Fruit fly (Drosophila melanogaster): ENCODE measurements around the gene CBP.

Gene CBP

DNA sequence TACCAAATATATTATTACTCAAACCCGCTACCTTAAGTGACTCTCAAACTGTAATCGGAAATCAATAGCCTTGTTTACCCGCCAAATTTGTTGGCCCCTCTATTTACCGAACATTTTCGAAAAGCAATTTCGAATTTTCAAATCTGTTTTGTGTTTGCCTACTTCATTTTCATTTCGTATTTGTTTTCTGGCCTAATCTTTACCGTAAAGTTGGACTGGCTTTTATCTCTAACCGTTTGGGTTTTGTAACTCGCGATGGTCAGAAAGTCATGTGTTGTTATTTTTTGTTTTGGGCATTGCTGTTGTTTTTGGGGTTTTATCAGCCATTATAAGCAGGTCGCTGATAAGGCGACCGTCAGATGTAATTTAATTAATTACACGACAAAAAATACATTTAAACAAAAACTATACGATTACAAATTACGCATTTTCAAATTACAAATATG is 3.8 kb upstream of the CBP start:
- TF ChIP-seq cnc (optimal IDR thresholded peaks at IDR 0.05): no peak
- TF ChIP-seq Mnt (GFP tag; optimal IDR thresholded peaks at IDR 0.05): no peak
- TF ChIP-seq Hr96 (GFP tag; optimal IDR thresholded peaks at IDR 0.05): no peak
- TF ChIP-seq toe (GFP tag; optimal IDR thresholded peaks at IDR 0.05): no peak
- no peak for TF ChIP-seq CG7045 (GFP tag; optimal IDR thresholded peaks at IDR 0.05)
- no peak for TF ChIP-seq CG12768 (GFP tag; optimal IDR thresholded peaks at IDR 0.05)
- no peak for TF ChIP-seq CG1620 (GFP tag; optimal IDR thresholded peaks at IDR 0.05)
- no peak for TF ChIP-seq cic (GFP tag; optimal IDR thresholded peaks at IDR 0.05)

DNA sequence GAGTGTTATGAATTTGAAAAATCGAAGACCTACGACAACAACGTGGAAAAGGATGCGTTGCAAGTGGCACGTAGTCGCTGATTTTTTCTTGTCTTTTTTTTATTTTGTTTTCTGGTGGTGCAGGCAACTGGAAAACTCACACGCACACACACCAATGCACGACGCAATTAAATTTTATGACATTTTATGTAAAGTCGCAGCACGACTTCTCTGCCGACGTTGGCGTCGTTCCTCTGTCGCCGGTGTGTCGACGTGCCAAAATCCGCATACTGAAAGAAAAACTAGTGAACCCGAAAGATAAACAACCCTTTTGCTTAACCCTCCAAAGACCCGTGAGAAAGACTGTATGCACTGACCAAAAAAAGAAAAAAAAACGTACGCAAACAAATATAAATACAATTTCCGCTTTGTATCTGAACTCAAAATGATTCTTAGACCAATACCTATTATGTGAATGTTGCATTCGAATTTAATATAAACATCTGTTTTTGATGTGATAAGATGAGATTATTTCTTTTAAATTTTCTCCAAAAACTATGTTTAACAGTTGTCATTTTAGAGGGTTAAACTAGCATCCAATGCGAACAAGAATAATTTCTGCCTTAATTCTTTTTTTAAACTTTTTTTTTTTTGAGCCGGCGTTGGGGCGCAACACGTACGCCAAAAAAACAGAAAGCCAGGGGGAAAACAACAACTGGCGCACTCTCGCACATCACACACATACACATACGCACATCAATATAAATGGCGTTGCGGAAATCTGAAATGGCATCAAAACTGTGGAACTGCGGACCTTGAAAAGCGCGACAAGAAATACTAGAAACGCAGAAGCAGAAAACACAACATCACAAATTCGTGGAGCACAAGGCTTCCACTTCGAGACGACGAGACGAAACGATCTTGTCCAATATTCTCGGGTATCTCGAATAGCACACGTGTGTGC is 3.0 kb upstream of the CBP start:
- TF ChIP-seq ovo (GFP tag; optimal IDR thresholded peaks at IDR 0.05) (no peak), CG12768 (GFP tag; optimal IDR thresholded peaks at IDR 0.05) (no peak), CG7101 (tag; optimal IDR thresholded peaks at IDR 0.05) (no peak), tj (GFP tag; optimal IDR thresholded peaks at IDR 0.05) (no peak), CG11617 (GFP tag; optimal IDR thresholded peaks at IDR 0.05) (no peak), bab1 (GFP tag; optimal IDR thresholded peaks at IDR 0.05) (peak; percentile 63), CG14711 (tag; optimal IDR thresholded peaks at IDR 0.05) (no peak), Clk (GFP tag; optimal IDR thresholded peaks at IDR 0.05) (no peak), pad (GFP tag; optimal IDR thresholded peaks at IDR 0.05) (no peak)

- TF ChIP-seq bab1 (GFP tag; optimal IDR thresholded peaks at IDR 0.05) (peak; percentile 51), CG12768 (GFP tag; optimal IDR thresholded peaks at IDR 0.05) (no peak), CG7101 (tag; optimal IDR thresholded peaks at IDR 0.05) (peak; percentile 49), CG11617 (GFP tag; optimal IDR thresholded peaks at IDR 0.05) (no peak), CG14711 (tag; optimal IDR thresholded peaks at IDR 0.05) (peak; percentile 40), CG33017 (tag; optimal IDR thresholded peaks at IDR 0.05) (no peak)
Measured at dm6 chrX:7334801-7335176, 2.4 kb upstream of the CBP start.

DNA sequence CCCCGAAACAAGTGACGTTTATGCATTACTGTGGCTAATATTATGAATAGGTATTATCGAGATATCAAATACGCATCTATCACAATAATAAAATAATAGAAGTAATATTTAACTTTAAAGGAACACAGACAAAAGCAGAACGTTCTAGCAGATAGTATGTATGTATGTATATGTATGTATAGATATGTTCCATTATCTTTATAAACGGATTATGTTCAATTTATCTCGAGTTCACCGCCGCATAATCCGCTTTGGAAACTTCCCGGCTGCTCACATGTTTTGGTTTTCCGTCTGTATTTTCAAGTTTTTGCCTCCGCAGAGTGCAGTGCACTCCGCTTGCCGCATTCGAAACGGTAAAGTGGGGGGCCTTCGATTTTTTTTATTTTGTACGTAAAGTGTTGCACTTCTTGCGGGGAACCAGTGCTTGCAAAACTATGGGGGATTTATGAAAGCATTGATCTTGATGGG is 1.6 kb upstream of the CBP start:
- TF ChIP-seq CG5204 (GFP tag; optimal IDR thresholded peaks at IDR 0.05) (no peak), CG7101 (tag; optimal IDR thresholded peaks at IDR 0.05) (peak; percentile 20)

DNA sequence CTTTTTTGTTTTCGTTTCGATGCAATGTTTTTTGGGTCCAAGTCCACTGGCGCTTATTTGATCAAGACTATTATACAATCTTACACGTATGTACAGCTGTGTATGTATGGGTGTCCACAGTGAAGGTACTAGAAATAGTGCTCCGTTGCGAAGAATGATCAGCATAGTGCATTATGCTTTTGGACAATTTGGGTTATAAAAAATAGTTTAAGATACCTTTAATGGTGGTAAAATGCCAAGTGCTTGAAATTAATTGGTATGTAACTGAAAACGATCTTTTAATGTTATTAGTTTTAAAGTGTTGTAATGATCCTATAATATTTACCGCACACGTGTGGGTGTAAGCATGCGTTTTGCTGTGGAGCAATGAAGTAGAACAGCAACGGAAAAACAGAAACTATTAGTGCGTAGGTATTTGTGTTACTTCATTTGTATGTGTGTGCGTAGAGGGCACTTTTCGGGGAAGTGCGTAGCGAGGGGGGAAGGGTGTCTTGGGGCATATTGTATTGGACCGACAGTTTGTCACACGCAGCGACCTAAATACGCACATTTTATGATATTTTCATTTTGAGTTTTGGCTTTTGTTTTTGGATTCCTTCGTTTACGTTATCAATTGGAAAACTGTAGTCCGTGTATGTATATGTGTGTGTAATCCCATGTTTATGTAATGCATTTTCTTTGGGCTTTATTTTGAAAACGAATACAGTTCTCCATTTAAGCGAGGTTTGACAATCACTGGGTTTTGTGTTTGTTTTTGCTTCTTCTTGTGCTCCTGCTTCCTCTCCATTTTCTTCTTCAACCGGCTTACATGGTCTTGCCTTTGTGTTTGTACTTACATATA is 811 bp upstream of the CBP start:
- TF ChIP-seq CG14711 (tag; optimal IDR thresholded peaks at IDR 0.05) (peak; percentile 9), cnc (optimal IDR thresholded peaks at IDR 0.05) (no peak), bab1 (GFP tag; optimal IDR thresholded peaks at IDR 0.05) (peak; percentile 61)

DNA sequence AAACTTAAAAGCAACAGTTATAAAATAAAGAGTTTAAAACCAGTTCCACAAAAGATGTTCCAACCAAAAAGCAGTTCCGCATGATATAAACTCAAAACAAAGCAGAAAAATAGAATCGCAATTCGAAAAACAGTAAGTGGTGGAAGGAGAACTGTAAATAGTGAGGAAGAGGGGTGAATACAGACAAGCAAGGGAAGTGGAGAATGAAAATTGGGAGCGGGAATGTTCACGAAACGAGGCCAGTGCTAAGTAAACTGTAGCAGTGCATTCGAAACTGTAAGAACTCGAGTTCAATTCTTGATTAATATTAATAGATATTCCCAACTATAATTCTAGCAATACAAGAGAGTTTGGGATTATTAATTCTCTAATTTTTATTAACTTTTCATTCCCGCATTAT is 823 bp downstream of the CBP start:
- TF ChIP-seq pad (GFP tag; optimal IDR thresholded peaks at IDR 0.05) (peak; percentile 92), CG12768 (GFP tag; optimal IDR thresholded peaks at IDR 0.05) (no peak)

DNA sequence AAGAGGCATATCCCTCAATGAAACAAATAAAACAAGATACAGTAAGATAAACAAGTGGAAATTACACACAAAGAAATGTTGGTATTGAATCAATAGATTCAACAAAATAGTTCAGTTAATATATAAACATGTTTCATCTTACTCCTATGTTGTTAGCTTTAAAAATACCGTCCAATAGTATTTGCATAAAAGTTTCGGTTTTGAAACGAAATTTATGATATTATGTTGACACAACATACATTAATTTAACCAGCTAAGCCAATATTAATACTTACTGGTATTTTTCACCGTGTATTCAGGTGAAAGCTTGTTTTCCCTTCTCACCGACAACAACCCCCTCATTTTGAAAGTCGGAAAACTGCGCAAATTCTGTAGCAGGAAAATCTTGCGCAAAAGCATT is 1.4 kb downstream of the CBP start:
- TF ChIP-seq Crg-1 (GFP tag; optimal IDR thresholded peaks at IDR 0.05) (no peak), CG33017 (tag; optimal IDR thresholded peaks at IDR 0.05) (no peak), cnc (optimal IDR thresholded peaks at IDR 0.05) (no peak), Mnt (GFP tag; optimal IDR thresholded peaks at IDR 0.05) (no peak), CG7101 (tag; optimal IDR thresholded peaks at IDR 0.05) (no peak), pad (GFP tag; optimal IDR thresholded peaks at IDR 0.05) (no peak), cic (GFP tag; optimal IDR thresholded peaks at IDR 0.05) (no peak), bab1 (GFP tag; optimal IDR thresholded peaks at IDR 0.05) (no peak), Clk (GFP tag; optimal IDR thresholded peaks at IDR 0.05) (no peak), CG5204 (GFP tag; optimal IDR thresholded peaks at IDR 0.05) (no peak)
